Worm (Caenorhabditis elegans): ENCODE measurements around the gene B0334.10.

Gene B0334.10

DNA sequence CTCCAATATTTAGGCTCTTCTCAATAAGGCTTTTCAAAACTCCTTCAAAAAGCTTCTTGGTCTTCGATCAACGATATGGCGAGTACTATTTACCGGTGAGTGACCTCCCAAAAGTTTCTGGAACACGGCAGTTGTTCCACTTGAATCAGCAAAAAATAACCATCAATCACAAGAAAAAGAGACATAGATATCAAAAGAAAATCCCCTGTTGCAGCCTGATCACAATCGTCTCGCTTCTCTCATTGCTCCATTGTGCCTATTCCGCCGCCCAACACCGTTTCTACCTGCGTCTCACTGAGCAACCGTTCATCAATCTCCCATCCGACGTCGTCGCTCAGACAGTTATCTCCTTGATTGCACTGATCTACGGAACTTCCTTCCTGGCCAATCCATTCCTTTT, 21.5 kb upstream of the B0334.10 start, which contains the start of gene emc-5:
Gene emc-5, plus strand, starts transcription at position 14 of the 400 bp plus-strand sequence.
- no peak for TF ChIP-seq W03F9.2 (tag; optimal IDR thresholded peaks at IDR 0.05)
- TF ChIP-seq dao-5 (tag; optimal IDR thresholded peaks at IDR 0.05) = no peak
- TF ChIP-seq him-1 (tag; optimal IDR thresholded peaks at IDR 0.05) = no peak

DNA sequence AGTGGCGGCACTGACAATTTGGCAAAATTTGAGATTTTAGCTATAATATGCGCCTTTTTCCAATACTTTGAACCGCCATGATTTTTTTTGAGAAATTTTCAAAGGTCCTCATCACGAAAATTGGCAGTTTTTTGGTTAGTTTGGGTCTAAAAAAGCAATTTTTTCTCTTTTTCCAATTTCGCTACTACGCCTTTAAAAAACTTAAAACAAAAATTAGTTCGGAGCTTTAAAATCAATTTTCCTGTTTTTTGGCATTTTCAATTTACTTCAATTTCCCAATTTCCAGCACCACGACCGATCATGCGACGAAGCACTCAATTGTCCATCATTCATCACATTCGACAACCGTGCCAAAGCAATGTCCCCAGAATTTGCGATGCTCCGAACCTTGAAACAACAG, 20.9 kb upstream of the B0334.10 start, which contains the start of gene B0334.5:
Gene B0334.5, plus strand, starts transcription at position 301 of the 400 bp plus-strand sequence.
- TF ChIP-seq him-1 (tag; optimal IDR thresholded peaks at IDR 0.05) (no peak), dao-5 (tag; optimal IDR thresholded peaks at IDR 0.05) (no peak), W03F9.2 (tag; optimal IDR thresholded peaks at IDR 0.05) (no peak)

- TF ChIP-seq him-1 (tag; optimal IDR thresholded peaks at IDR 0.05) (no peak), W03F9.2 (tag; optimal IDR thresholded peaks at IDR 0.05) (no peak), dao-5 (tag; optimal IDR thresholded peaks at IDR 0.05) (no peak)
Observed at ce11 chrII:11500198-11500597, 18.1 kb upstream of the B0334.10 start, which contains the start of gene B0334.20. Gene B0334.20, minus strand, starts transcription at chrII:11500459.

- TF ChIP-seq him-1 (tag; optimal IDR thresholded peaks at IDR 0.05) (no peak), dao-5 (tag; optimal IDR thresholded peaks at IDR 0.05) (no peak), W03F9.2 (tag; optimal IDR thresholded peaks at IDR 0.05) (no peak)
Observed at ce11 chrII:11501956-11502355, 16.3 kb upstream of the B0334.10 start.

- TF ChIP-seq dao-5 (tag; optimal IDR thresholded peaks at IDR 0.05) = no peak
- no peak for TF ChIP-seq W03F9.2 (tag; optimal IDR thresholded peaks at IDR 0.05)
- TF ChIP-seq him-1 (tag; optimal IDR thresholded peaks at IDR 0.05) = no peak
Observed at ce11 chrII:11503761-11504160, 14.5 kb upstream of the B0334.10 start.

ce11 chrII:11510373-11510772, 7.9 kb upstream of the B0334.10 start, which contains the start of gene npr-41:
Gene npr-41, plus strand, starts transcription at chrII:11510673.
- TF ChIP-seq dao-5 (tag; optimal IDR thresholded peaks at IDR 0.05) (no peak), W03F9.2 (tag; optimal IDR thresholded peaks at IDR 0.05) (no peak), him-1 (tag; optimal IDR thresholded peaks at IDR 0.05) (no peak)

DNA sequence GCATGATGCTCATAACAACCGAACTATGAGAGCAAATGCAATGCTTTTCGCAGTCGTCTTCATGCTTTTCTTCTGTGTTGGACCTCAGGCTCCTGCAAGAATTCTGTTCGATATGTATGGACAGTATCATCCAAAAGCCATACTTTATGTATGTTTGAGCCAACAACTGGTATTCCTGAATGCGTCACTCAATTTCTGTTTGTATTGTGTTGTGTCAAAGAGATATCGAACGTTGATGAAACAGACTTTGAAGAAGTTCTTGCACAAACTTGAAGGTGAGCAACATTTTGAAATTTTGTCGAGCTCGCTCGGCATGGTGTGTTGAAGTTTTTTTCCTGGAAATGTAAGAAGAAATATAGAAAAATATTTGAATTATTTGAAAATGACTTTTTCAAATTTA, 5.4 kb upstream of the B0334.10 start:
- TF ChIP-seq him-1 (tag; optimal IDR thresholded peaks at IDR 0.05) (no peak), dao-5 (tag; optimal IDR thresholded peaks at IDR 0.05) (no peak), W03F9.2 (tag; optimal IDR thresholded peaks at IDR 0.05) (no peak)

ce11 chrII:11514775-11515174, 3.5 kb upstream of the B0334.10 start, which contains the start of gene srh-44:
Gene srh-44, plus strand, starts transcription at chrII:11515075.
- TF ChIP-seq dao-5 (tag; optimal IDR thresholded peaks at IDR 0.05) (no peak), W03F9.2 (tag; optimal IDR thresholded peaks at IDR 0.05) (no peak), him-1 (tag; optimal IDR thresholded peaks at IDR 0.05) (no peak)

ce11 chrII:11521300-11521699, 3.0 kb downstream of the B0334.10 start, which contains the start of gene Y62F5A.10:
Gene Y62F5A.10, plus strand, starts transcription at chrII:11521600.
- no peak for TF ChIP-seq him-1 (tag; optimal IDR thresholded peaks at IDR 0.05)
- TF ChIP-seq W03F9.2 (tag; optimal IDR thresholded peaks at IDR 0.05) = no peak
- TF ChIP-seq dao-5 (tag; optimal IDR thresholded peaks at IDR 0.05) = no peak

- TF ChIP-seq dao-5 (tag; optimal IDR thresholded peaks at IDR 0.05) (no peak), W03F9.2 (tag; optimal IDR thresholded peaks at IDR 0.05) (no peak), him-1 (tag; optimal IDR thresholded peaks at IDR 0.05) (no peak)
Observed at ce11 chrII:11526954-11527353, 8.7 kb downstream of the B0334.10 start, which contains the start of gene age-1. Gene age-1, minus strand, starts transcription at chrII:11527054.

- no peak for TF ChIP-seq dao-5 (tag; optimal IDR thresholded peaks at IDR 0.05)
- TF ChIP-seq W03F9.2 (tag; optimal IDR thresholded peaks at IDR 0.05) = no peak
- no peak for TF ChIP-seq him-1 (tag; optimal IDR thresholded peaks at IDR 0.05)
Observed at ce11 chrII:11533716-11534115, 15.4 kb downstream of the B0334.10 start, which contains the start of gene mdt-8. Gene mdt-8, minus strand, starts transcription at chrII:11533816.

- peak; percentile 62 for TF ChIP-seq him-1 (tag; optimal IDR thresholded peaks at IDR 0.05)
- peak; percentile 57 for TF ChIP-seq W03F9.2 (tag; optimal IDR thresholded peaks at IDR 0.05)
Observed at ce11 chrII:11534429-11535099, 16.3 kb downstream of the B0334.10 start, which contains the start of gene Y62F5A.12. Gene Y62F5A.12, minus strand, starts transcription at chrII:11534479.

DNA sequence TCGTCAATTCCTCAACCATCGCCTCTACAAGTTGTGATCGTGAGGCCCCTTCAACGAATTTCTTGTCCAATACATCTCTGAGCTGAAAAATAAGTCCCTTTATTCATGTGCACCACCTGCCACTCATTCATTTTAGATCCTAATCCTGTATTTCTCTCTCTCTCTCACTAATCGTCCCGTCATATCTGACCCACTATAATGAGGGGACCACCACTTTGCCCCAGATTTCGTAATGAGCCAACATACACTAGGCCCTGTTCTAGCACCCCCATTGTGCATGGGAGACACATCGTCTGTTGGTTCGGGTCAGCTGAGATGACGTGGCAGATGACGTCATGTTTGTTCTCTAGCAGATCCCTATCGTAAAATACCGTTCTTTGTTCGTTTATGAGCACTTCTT, 17.1 kb downstream of the B0334.10 start:
- TF ChIP-seq W03F9.2 (tag; optimal IDR thresholded peaks at IDR 0.05) = no peak
- TF ChIP-seq dao-5 (tag; optimal IDR thresholded peaks at IDR 0.05) = no peak
- TF ChIP-seq him-1 (tag; optimal IDR thresholded peaks at IDR 0.05) = no peak

DNA sequence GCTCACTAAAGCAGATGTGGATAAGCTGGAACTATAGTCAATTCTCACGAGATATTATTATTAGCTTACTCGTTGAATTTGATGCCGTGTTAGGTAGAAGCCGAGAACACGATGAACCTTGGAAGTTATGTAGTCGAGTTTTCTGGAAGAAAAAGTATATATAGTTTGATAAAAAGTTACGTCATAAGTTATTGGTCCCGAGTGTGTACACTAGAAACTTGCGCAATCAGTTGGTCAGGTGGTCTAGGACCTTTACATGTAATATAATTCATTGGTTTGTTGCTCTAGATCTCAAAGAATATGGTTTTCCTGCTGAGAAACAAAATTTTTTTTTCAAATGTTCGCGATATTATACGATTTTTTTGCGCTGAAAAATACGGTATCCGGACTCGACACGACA, 17.6 kb downstream of the B0334.10 start:
- TF ChIP-seq dao-5 (tag; optimal IDR thresholded peaks at IDR 0.05) (no peak), W03F9.2 (tag; optimal IDR thresholded peaks at IDR 0.05) (no peak)
